Worm (Caenorhabditis elegans) whole organism, L4/young adult: ENCODE results near the gene ugt-29.

Source experiments
- W03F9.2 ChIP-seq: fragments of 150-350 bp; optimal IDR thresholded peaks from 2 replicates; lab custom pipeline; 2014; ENCODE audit warnings: missing biosample characterization, missing genetic modification characterization
- him-1 ChIP-seq: sonication (generic microtip); optimal IDR thresholded peaks from 2 replicates; lab custom pipeline; 2016; ENCODE audit warnings: missing genotype, missing genetic modification reagents, missing genetic modification characterization, missing compliant biosample characterization

DNA sequence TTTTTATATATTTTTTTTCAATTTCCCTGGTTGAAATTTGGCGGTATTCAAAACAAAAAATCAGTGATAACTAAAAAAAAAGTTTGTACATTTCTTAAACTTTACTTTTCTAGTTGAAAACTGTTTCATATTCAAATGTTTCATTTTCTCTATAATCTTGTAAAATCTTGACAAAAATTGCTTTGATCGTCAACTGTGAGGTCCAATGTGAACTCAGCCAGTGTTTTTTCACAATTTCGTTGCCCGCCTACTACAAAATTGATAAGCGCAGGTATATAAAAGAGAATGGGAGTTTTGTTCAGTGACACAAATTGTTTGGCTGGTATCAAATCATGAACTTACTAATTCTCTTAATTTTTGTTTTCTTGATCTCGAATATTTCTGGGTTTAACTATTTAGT is 52.5 kb downstream of the ugt-29 start, which contains the start of gene ugt-42:
- TF ChIP-seq him-1 (tag; lab: Kevin White, UChicago) = no peak
- no peak for TF ChIP-seq W03F9.2 (tag; lab: Kevin White, UChicago)
